Worm (Caenorhabditis elegans) whole organism, L4/young adult: Measurements from ENCODE around the gene F44E2.7.

Source experiments
- W03F9.2 ChIP-seq: fragments of 150-350 bp; optimal IDR thresholded peaks from 2 replicates; lab custom pipeline; 2014; ENCODE audit warnings: missing biosample characterization, missing genetic modification characterization
- him-1 ChIP-seq: sonication (generic microtip); optimal IDR thresholded peaks from 2 replicates; lab custom pipeline; 2016; ENCODE audit warnings: missing genotype, missing genetic modification reagents, missing genetic modification characterization, missing compliant biosample characterization

DNA sequence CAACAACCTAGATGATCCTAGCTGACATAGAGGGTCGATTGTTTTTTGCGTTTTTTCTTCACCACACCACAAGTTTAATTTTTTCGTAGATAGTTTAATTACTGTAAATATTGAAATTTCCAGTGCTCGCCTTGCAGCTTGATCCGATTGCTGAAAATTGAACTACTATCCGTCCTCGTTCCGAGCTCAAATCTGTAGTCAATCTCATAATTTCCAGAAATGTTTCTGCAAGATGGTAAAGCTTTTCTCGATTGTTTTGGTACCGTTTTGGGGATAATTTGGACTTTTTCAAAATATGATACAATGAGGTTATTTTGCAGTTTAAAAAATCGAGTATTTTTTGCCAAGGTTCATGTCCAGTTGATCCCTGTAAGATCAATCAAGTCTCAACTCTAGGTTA is 17.8 kb upstream of the F44E2.7 start:
- TF ChIP-seq him-1 (tag; lab: Kevin White, UChicago): no peak
- TF ChIP-seq W03F9.2 (tag; lab: Kevin White, UChicago): no peak
